Worm (Caenorhabditis elegans): ENCODE data around the gene C27F2.4.

ce11 chrIII:4987666-4988065, 27.6 kb upstream of the C27F2.4 start:
- TF ChIP-seq sea-1 (GFP tag; conservative IDR thresholded peaks at IDR 0.05) (no peak), ama-1 (optimal IDR thresholded peaks at IDR 0.05) (no peak), ets-7 (tag; optimal IDR thresholded peaks at IDR 0.05) (no peak), hmbx-1 (tag; optimal IDR thresholded peaks at IDR 0.05) (no peak), tra-4 (tag; optimal IDR thresholded peaks at IDR 0.05) (no peak), pes-1 (GFP tag; IDR thresholded peaks at IDR 0.05) (no peak), B0310.2 (tag; optimal IDR thresholded peaks at IDR 0.05) (no peak), ceh-36 (tag; optimal IDR thresholded peaks at IDR 0.05) (no peak), F13C5.2 (tag; optimal IDR thresholded peaks at IDR 0.05) (no peak), aly-1 (tag; optimal IDR thresholded peaks at IDR 0.05) (no peak)
